Worm (Caenorhabditis elegans): ENCODE measurements around the gene K11G9.5.

K11G9.5 gene

DNA sequence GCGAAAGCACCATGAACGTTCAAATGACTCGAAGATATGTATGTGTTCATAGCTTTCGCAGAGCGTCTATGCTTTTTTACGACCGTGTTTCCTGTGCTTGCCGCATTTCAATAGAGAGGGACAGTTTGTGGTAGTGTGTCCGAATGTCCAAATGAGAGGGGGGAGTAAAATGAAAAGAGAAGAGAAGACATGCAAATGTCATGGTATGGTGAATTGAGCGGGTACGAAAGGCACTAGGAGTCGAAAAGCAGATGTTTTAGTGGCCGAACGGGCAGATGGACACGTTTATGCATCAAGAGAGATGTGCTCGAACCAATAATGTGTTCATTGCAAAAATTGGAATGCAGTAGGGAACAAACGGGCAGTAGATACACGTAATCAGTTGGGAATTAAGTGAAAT is 2.8 kb downstream of the K11G9.5 start:
- TF ChIP-seq mep-1 (tag; optimal IDR thresholded peaks at IDR 0.05) (no peak), nhr-76 (tag; optimal IDR thresholded peaks at IDR 0.05) (no peak), C16A3.4 (tag; optimal IDR thresholded peaks at IDR 0.05) (no peak), jun-1 (tag; optimal IDR thresholded peaks at IDR 0.05) (no peak), alr-1 (tag; optimal IDR thresholded peaks at IDR 0.05; ENCODE audit: borderline replicate concordance) (no peak), skn-1 (tag; optimal IDR thresholded peaks at IDR 0.05) (no peak), C34B4.2 (tag; optimal IDR thresholded peaks at IDR 0.05) (no peak), snpc-4 (tag; optimal IDR thresholded peaks at IDR 0.05) (no peak), fkh-4 (tag; optimal IDR thresholded peaks at IDR 0.05; ENCODE audit: borderline replicate concordance) (no peak), ztf-4 (tag; optimal IDR thresholded peaks at IDR 0.05) (no peak), nhr-84 (tag; optimal IDR thresholded peaks at IDR 0.05) (no peak), aha-1 (tag; optimal IDR thresholded peaks at IDR 0.05) (no peak), rnt-1 (tag; optimal IDR thresholded peaks at IDR 0.05) (no peak), pqm-1 (tag; optimal IDR thresholded peaks at IDR 0.05) (no peak), ceh-88 (GFP tag; IDR thresholded peaks at IDR 0.05) (no peak), ceh-82 (tag; optimal IDR thresholded peaks at IDR 0.05) (no peak), nhr-77 (tag; optimal IDR thresholded peaks at IDR 0.05) (no peak), ces-1 (GFP tag; optimal IDR thresholded peaks at IDR 0.05) (no peak), dsc-1 (tag; optimal IDR thresholded peaks at IDR 0.05) (no peak)

DNA sequence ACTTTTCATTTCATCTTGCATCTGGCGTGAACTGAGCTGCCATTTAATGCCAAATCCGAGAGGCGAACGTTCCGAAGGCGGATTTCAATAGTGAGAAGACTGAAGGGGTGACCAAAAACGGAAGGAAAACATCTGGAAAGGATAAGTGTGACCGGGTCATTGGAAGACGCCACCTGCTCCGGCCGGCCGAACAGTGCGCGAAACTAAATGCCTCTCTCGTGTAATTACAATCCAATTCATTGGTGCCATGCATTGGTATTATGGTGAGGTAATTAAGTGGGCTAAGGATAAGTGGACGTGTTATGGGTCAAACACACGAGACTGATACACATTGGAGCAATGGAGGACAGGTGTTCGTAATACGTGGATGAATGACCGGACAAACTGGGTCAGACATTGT is 3.8 kb downstream of the K11G9.5 start:
- no peak for TF ChIP-seq snpc-4 (tag; optimal IDR thresholded peaks at IDR 0.05)
- TF ChIP-seq efl-1 (optimal IDR thresholded peaks at IDR 0.05): no peak
- TF ChIP-seq efl-1 (GFP tag; optimal IDR thresholded peaks at IDR 0.05 in 1 of 2): peak in 1 of 2 experiments; percentile 62
- TF ChIP-seq ets-5 (GFP tag; IDR thresholded peaks at IDR 0.05): no peak
- TF ChIP-seq nhr-71 (tag; optimal IDR thresholded peaks at IDR 0.05): no peak
- no peak for TF ChIP-seq unc-62 (GFP tag; optimal IDR thresholded peaks at IDR 0.05)
- TF ChIP-seq hpl-2 (GFP tag; optimal IDR thresholded peaks at IDR 0.05): no peak
- TF ChIP-seq hlh-4 (tag; optimal IDR thresholded peaks at IDR 0.05): no peak
- TF ChIP-seq irx-1 (tag; optimal IDR thresholded peaks at IDR 0.05): no peak

DNA sequence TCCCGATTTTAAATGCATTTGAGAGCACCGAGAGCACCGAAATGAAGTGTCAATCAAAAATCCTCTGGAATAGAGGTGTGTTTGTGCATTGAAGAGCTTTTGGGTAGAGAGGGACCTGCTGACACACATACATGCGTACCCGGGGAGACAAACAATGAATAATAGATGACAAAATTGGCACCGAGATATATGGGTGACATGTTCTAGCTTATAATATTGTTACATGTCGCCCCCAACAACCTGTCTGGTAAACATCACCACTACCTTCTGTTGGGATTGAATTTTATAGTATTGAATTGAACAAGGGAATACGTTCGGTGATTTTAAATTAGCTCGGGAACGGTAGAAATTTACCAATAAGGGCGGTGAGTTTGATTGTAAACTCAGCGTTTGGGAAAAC is 4.6 kb downstream of the K11G9.5 start:
- TF ChIP-seq lin-13 (GFP tag; optimal IDR thresholded peaks at IDR 0.05) (no peak), lir-3 (tag; optimal IDR thresholded peaks at IDR 0.05; ENCODE audit: poor library complexity) (no peak), alr-1 (tag; optimal IDR thresholded peaks at IDR 0.05; ENCODE audit: borderline replicate concordance) (no peak), F16B12.6 (tag; optimal IDR thresholded peaks at IDR 0.05) (no peak), tlp-1 (tag; optimal IDR thresholded peaks at IDR 0.05) (no peak), zag-1 (tag; optimal IDR thresholded peaks at IDR 0.05) (no peak), fkh-8 (tag; optimal IDR thresholded peaks at IDR 0.05) (no peak), ceh-88 (GFP tag; IDR thresholded peaks at IDR 0.05) (no peak), pqm-1 (tag; optimal IDR thresholded peaks at IDR 0.05) (no peak)

DNA sequence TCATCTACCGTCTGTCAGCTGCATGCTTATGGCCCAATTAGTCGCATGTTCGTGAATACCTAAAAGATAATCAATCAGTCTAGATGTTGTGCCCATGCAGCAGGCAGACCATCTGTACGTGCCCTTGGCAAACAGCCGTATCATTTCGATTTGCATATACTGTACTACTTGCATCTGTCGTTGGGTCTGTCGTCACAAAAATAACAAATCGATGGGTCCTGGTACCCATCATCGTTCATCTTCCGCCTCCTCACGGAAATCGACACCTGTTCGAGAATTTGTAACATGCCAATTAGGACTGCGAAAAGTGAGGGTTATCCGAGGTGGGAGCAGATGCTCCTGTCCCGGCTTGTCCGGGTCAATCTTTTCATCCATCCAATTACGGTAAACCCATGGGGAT is 5.0 kb downstream of the K11G9.5 start:
- TF ChIP-seq unc-86 (tag; optimal IDR thresholded peaks at IDR 0.05) (peak; percentile 29), C34B4.2 (tag; optimal IDR thresholded peaks at IDR 0.05) (no peak), ces-1 (GFP tag; optimal IDR thresholded peaks at IDR 0.05) (no peak), hlh-4 (tag; optimal IDR thresholded peaks at IDR 0.05) (no peak), ztf-11 (tag; optimal IDR thresholded peaks at IDR 0.05) (peak in 1 of 2 experiments; percentile 84), nhr-19 (GFP tag; conservative IDR thresholded peaks at IDR 0.05) (no peak), ceh-88 (GFP tag; IDR thresholded peaks at IDR 0.05) (no peak), sup-37 (GFP tag; optimal IDR thresholded peaks at IDR 0.05) (no peak), tbx-2 (tag; optimal IDR thresholded peaks at IDR 0.05) (peak; percentile 51)

DNA sequence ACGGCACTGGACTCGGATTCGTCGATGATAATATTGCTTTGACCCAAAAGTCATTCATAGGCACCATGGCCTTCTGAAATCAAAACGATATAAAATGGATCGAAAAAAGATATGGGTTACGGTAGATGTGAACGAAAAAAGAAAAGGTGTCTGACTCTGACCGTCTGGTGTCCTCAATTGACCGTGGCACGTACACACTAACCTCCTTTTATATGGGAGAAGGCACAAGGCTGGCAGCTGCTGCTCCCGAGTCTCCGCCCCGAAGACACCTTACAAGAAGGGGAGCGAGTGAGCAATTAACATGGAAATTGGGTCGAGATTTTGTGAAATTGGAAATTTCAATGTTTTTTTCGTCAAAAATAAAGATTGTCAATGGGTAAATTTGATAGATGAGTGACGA is 6.8 kb downstream of the K11G9.5 start, which contains the start of gene egl-46:
egl-46 (minus strand) TSS at position 73 of the 400 bp plus-strand sequence.
- no peak for TF ChIP-seq mab-9 (GFP tag; IDR thresholded peaks at IDR 0.05)
- no peak for TF ChIP-seq egl-27 (tag; optimal IDR thresholded peaks at IDR 0.05)
- no peak for TF ChIP-seq pax-3 (tag; optimal IDR thresholded peaks at IDR 0.05)
- no peak for TF ChIP-seq F16B12.6 (tag; optimal IDR thresholded peaks at IDR 0.05)
- no peak for TF ChIP-seq ceh-90 (tag; optimal IDR thresholded peaks at IDR 0.05)
- TF ChIP-seq sup-37 (GFP tag; optimal IDR thresholded peaks at IDR 0.05): no peak
